Worm (Caenorhabditis elegans): Measurements from ENCODE around the gene K04G7.1.

DNA sequence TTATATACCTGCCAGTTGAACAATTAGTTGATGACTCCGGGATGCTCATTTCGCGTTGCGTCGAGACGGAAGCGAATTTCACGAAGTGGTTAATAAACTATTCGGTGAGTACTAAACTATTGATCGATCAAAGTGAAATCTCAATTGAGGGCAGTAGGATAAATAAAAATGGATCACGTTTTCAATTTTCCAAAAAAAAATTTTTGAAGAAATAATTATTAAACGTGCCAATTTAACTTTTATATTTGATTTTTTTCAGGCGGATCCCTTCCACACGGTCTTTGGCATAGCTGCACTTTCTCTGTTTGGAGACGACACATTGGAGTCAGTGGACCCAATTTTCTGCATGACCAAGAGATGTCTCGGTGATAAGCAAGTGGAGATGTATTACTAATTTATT is 26.5 kb upstream of the K04G7.1 start, which contains the start of gene B0280.17:
- no peak for TF ChIP-seq Y95B8A.8 (GFP tag; IDR thresholded peaks at IDR 0.05)
- no peak for TF ChIP-seq hmg-1.2 (GFP tag; IDR thresholded peaks at IDR 0.05)
- no peak for TF ChIP-seq lin-54 (GFP tag; optimal IDR thresholded peaks at IDR 0.05)
- TF ChIP-seq lin-35 (GFP tag; optimal IDR thresholded peaks at IDR 0.05) = no peak
- TF ChIP-seq nhr-27 (tag; optimal IDR thresholded peaks at IDR 0.05) = no peak
- no peak for TF ChIP-seq T26A5.8 (tag; optimal IDR thresholded peaks at IDR 0.05)
- TF ChIP-seq B0035.1 (tag; optimal IDR thresholded peaks at IDR 0.05) = no peak
- TF ChIP-seq lsl-1 (GFP tag; optimal IDR thresholded peaks at IDR 0.05) = no peak
- TF ChIP-seq F33H1.4 (GFP tag; IDR thresholded peaks at IDR 0.05) = no peak
- TF ChIP-seq athp-1 (tag; optimal IDR thresholded peaks at IDR 0.05) = no peak
